Worm (Caenorhabditis elegans) whole organism, late embryonic: Measurements from ENCODE around the gene sre-29.

ENCODE experiments used
- F13H6.1 ChIP-seq: sonication (generic microtip); optimal IDR thresholded peaks from 2 replicates; lab custom pipeline; 2016; ENCODE audit warnings: missing genetic modification characterization, missing compliant biosample characterization
- ceh-14 ChIP-seq: sonication (generic microtip); optimal IDR thresholded peaks from 2 replicates; lab custom pipeline; 2016; ENCODE audit warnings: missing genotype, missing genetic modification characterization, missing compliant biosample characterization
- ceh-19 ChIP-seq: fragments of 200-800 bp; sonication (Bioruptor generic); optimal IDR thresholded peaks from 2 replicates; lab custom pipeline; 2018; ENCODE audit warnings: mild to moderate bottlenecking, missing genetic modification characterization, missing compliant biosample characterization
- ceh-9 ChIP-seq: sonication (generic microtip); optimal IDR thresholded peaks from 2 replicates; lab custom pipeline; 2016; ENCODE audit warnings: mild to moderate bottlenecking, missing genetic modification characterization, inconsistent platforms, missing compliant biosample characterization
- dmd-4 ChIP-seq: sonication (generic microtip); optimal IDR thresholded peaks from 2 replicates; lab custom pipeline; 2016; ENCODE audit warnings: borderline replicate concordance, missing genetic modification characterization, missing compliant biosample characterization
- fkh-10 ChIP-seq: fragments of 150-350 bp; optimal IDR thresholded peaks from 2 replicates; lab custom pipeline; 2014; ENCODE audit warnings: missing biosample characterization, missing genetic modification reagents, missing genetic modification characterization
- nfya-1 ChIP-seq: sonication (generic microtip); optimal IDR thresholded peaks from 2 replicates; lab custom pipeline; 2017; ENCODE audit warnings: missing genetic modification characterization, mild to moderate bottlenecking, missing compliant biosample characterization, antibody characterized with exemption, moderate library complexity
- nhr-11 ChIP-seq: fragments of 150-350 bp; optimal IDR thresholded peaks from 2 replicates; lab custom pipeline; 2014; ENCODE audit warnings: missing biosample characterization, missing genetic modification characterization
- odd-2 ChIP-seq: sonication (generic microtip); optimal IDR thresholded peaks from 2 replicates; lab custom pipeline; 2017; ENCODE audit warnings: antibody characterized with exemption, mild to moderate bottlenecking, missing genetic modification characterization, missing compliant biosample characterization
- pax-1 ChIP-seq: fragments of 150-350 bp; optimal IDR thresholded peaks from 2 replicates; lab custom pipeline; 2014; ENCODE audit warnings: missing biosample characterization, missing genetic modification characterization
- pha-4 ChIP-seq: fragments of 150-350 bp; optimal IDR thresholded peaks from 2 replicates; lab custom pipeline; 2018; ENCODE audit warnings: missing biosample characterization, missing genetic modification reagents, missing genetic modification characterization
- syd-9 ChIP-seq: sonication (generic microtip); optimal IDR thresholded peaks from 2 replicates; lab custom pipeline; 2016; ENCODE audit warnings: mild to moderate bottlenecking, missing genetic modification characterization, moderate library complexity, missing compliant biosample characterization
- tbx-7 ChIP-seq: sonication (generic microtip); optimal IDR thresholded peaks from 2 replicates; lab custom pipeline; 2016; ENCODE audit warnings: missing genotype, missing genetic modification characterization, missing compliant biosample characterization

- no peak for TF ChIP-seq ceh-14 (tag; lab: Kevin White, UChicago)
- TF ChIP-seq nfya-1, result no peak
- no peak for TF ChIP-seq pha-4 (tag; lab: Kevin White, UChicago)
- no peak for TF ChIP-seq odd-2 (tag; lab: Kevin White, UChicago)
- no peak for TF ChIP-seq nhr-11
- no peak for TF ChIP-seq ceh-19 (GFP tag; lab: Kevin White, UChicago)
- no peak for TF ChIP-seq tbx-7 (tag; lab: Kevin White, UChicago)
- no peak for TF ChIP-seq syd-9
- TF ChIP-seq ceh-9 (tag; lab: Kevin White, UChicago), result no peak
- TF ChIP-seq pax-1, result no peak
- TF ChIP-seq fkh-10 (GFP tag; lab: Kevin White, UChicago), result no peak
- TF ChIP-seq F13H6.1 (tag; lab: Kevin White, UChicago), result no peak
- TF ChIP-seq dmd-4 (tag; lab: Kevin White, UChicago), result no peak
Observed at ce11 chrII:12406394-12406793, 4.7 kb upstream of the sre-29 start, which contains the start of gene sre-30.
